Fruit fly (Drosophila melanogaster): ENCODE results near the gene CG42788.

The CG42788 gene

DNA sequence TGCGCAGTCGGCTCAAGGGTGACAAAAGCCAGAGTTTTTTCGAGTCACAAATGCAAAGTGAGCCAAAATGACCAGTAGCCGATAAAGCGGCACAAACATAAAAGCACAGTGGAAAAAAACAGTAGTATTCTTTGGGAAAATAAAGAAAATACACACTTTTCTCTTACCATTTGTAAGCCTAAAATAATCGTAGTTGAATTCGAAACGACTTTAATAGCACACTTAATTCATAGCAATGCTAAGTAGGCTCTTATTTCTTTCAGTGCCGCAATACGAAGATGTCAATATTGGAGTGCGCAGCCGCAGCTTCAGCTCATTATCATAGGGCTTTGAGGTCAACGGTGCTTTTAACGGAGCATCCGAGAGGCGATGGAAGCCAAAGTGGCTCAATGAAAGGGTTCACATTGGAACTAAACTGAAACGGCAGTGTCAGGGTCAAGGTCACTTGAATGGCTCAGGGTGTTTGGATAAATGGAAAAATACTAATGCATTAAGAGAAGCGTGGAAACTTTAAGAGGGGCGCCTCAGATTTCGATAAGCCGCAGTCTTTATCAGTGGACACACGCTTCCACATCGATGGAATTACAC, 44.0 kb downstream of the CG42788 start (continued):
- TF ChIP-seq pan (optimal IDR thresholded peaks at IDR 0.05) (no peak), pan (GFP tag; optimal IDR thresholded peaks at IDR 0.05 in 1 of 2, IDR thresholded peaks at IDR 0.05 in 1 of 2) (peak in 1 of 2 experiments; percentile 94), Asciz (GFP tag; optimal IDR thresholded peaks at IDR 0.05) (peak; percentile 81), ato (GFP tag; IDR thresholded peaks at IDR 0.05; ENCODE audit: partially characterized antibody) (no peak), prd (optimal IDR thresholded peaks at IDR 0.05) (no peak), prd (GFP tag; IDR thresholded peaks at IDR 0.05) (peak; percentile 93), CG6689 (GFP tag; IDR thresholded peaks at IDR 0.05) (peak; percentile 90), Dad (GFP tag; optimal IDR thresholded peaks at IDR 0.05) (peak; percentile 80), CG13424 (tag; optimal IDR thresholded peaks at IDR 0.05) (peak; percentile 84), CG11398 (GFP tag; optimal IDR thresholded peaks at IDR 0.05) (peak; percentile 80), Bteb2 (GFP tag; optimal IDR thresholded peaks at IDR 0.05) (peak; percentile 66), CG42726 (GFP tag; IDR thresholded peaks at IDR 0.05; ENCODE audit: partially characterized antibody) (no peak), Rfx (GFP tag; IDR thresholded peaks at IDR 0.05) (peak; percentile 93), CG7928 (GFP tag; optimal IDR thresholded peaks at IDR 0.05) (peak; percentile 30), Stat92E (GFP tag; optimal IDR thresholded peaks at IDR 0.05) (no peak), caup (GFP tag; optimal IDR thresholded peaks at IDR 0.05; ENCODE audit: severe bottlenecking) (peak; percentile 78), Mrtf (GFP tag; IDR thresholded peaks at IDR 0.05) (peak; percentile 88), aop (GFP tag; IDR thresholded peaks at IDR 0.05) (peak; percentile 59; the same call in 1 of the 2 replicates), CG34376 (GFP tag; optimal IDR thresholded peaks at IDR 0.05) (no peak), salm (tag; optimal IDR thresholded peaks at IDR 0.05) (peak; percentile 69), Fer1 (GFP tag; optimal IDR thresholded peaks at IDR 0.05) (peak; percentile 82), CG15479 (GFP tag; optimal IDR thresholded peaks at IDR 0.05) (no peak), dpn (GFP tag; optimal IDR thresholded peaks at IDR 0.05) (peak; percentile 86 to 90), D (optimal IDR thresholded peaks at IDR 0.05) (no peak), D (GFP tag; optimal IDR thresholded peaks at IDR 0.05) (peak; percentile 72), fd96Cb (tag; optimal IDR thresholded peaks at IDR 0.05) (peak; percentile 89), CG12236 (GFP tag; optimal IDR thresholded peaks at IDR 0.05) (peak; percentile 50), Atf6 (GFP tag; IDR thresholded peaks at IDR 0.05) (peak; percentile 91), CG11085 (GFP tag; IDR thresholded peaks at IDR 0.05) (peak; percentile 67), CG9932 (GFP tag; IDR thresholded peaks at IDR 0.05) (peak; percentile 70), CoRest (tag; optimal IDR thresholded peaks at IDR 0.05) (peak; percentile 82), CG17361 (GFP tag; IDR thresholded peaks at IDR 0.05) (peak; percentile 89), CG3281 (GFP tag; optimal IDR thresholded peaks at IDR 0.05) (peak; percentile 76), sug (tag; optimal IDR thresholded peaks at IDR 0.05) (peak; percentile 40), dm (GFP tag; optimal IDR thresholded peaks at IDR 0.05) (peak; percentile 42), schlank (tag; optimal IDR thresholded peaks at IDR 0.05) (no peak), ap (GFP tag; IDR thresholded peaks at IDR 0.05) (peak; percentile 83), cg (GFP tag; optimal IDR thresholded peaks at IDR 0.05) (no peak), CG2712 (tag; optimal IDR thresholded peaks at IDR 0.05) (peak; percentile 86), repo (GFP tag; optimal IDR thresholded peaks at IDR 0.05) (peak; percentile 89), otp (GFP tag; IDR thresholded peaks at IDR 0.05) (peak; percentile 88), CG1603 (tag; optimal IDR thresholded peaks at IDR 0.05) (peak; percentile 89), Max (GFP tag; optimal IDR thresholded peaks at IDR 0.05) (peak; percentile 58), az2 (GFP tag; optimal IDR thresholded peaks at IDR 0.05) (peak; percentile 83), CG3407 (GFP tag; optimal IDR thresholded peaks at IDR 0.05) (peak; percentile 70), CG15514 (GFP tag; optimal IDR thresholded peaks at IDR 0.05) (peak; percentile 62), tio (GFP tag; optimal IDR thresholded peaks at IDR 0.05) (peak; percentile 76), zf30C (GFP tag; optimal IDR thresholded peaks at IDR 0.05) (no peak), slp2 (GFP tag; optimal IDR thresholded peaks at IDR 0.05) (peak; percentile 79), CG6683 (GFP tag; optimal IDR thresholded peaks at IDR 0.05) (peak; percentile 65)
